Fruit fly (Drosophila melanogaster) whole organism, embryonic: ENCODE data around the gene PIG-Q.

Experiments
- Abd-B ChIP-seq: fragments of 200-800 bp; sonication (Bioruptor generic); optimal IDR thresholded peaks from 2 replicates; lab custom pipeline; 2018; ENCODE audit warnings: missing biosample characterization, mild to moderate bottlenecking, missing genetic modification characterization, moderate library complexity
- CG11093 ChIP-seq: fragments of 200-800 bp; sonication (Bioruptor generic); IDR thresholded peaks from 3 replicates; pipeline ENCODE4 v1.3.6; 2022; ENCODE audit warnings: missing biosample characterization, missing genetic modification characterization
- CG11398 ChIP-seq: fragments of 200-800 bp; sonication (Bioruptor generic); optimal IDR thresholded peaks from 2 replicates; lab custom pipeline; 2016; ENCODE audit warnings: missing biosample characterization, missing genetic modification characterization
- CG11560 ChIP-seq: fragments of 200-800 bp; sonication (Bioruptor generic); IDR thresholded peaks from 3 replicates; pipeline ENCODE4 v1.3.6; 2022; ENCODE audit warnings: missing biosample characterization, missing genetic modification characterization
- CG12942 ChIP-seq: fragments of 200-800 bp; sonication (Bioruptor generic); optimal IDR thresholded peaks from 3 replicates; lab custom pipeline; 2016; ENCODE audit warnings: missing biosample characterization, missing genetic modification characterization
- CG14667 ChIP-seq: fragments of 200-800 bp; sonication (Bioruptor generic); IDR thresholded peaks from 2 replicates; pipeline ENCODE4 v1.3.6; 2022; ENCODE audit warnings: missing biosample characterization, missing genetic modification characterization
- CG15601 ChIP-seq: fragments of 200-800 bp; sonication (Bioruptor generic); optimal IDR thresholded peaks from 3 replicates; lab custom pipeline; 2019; ENCODE audit warnings: missing biosample characterization, mild to moderate bottlenecking, missing genetic modification characterization, moderate library complexity
- CG17802 ChIP-seq: fragments of 200-800 bp; sonication (Bioruptor generic); optimal IDR thresholded peaks from 2 replicates; lab custom pipeline; 2018; ENCODE audit warnings: missing biosample characterization, mild to moderate bottlenecking, missing genetic modification characterization, moderate library complexity
- CG18599 ChIP-seq: fragments of 200-800 bp; sonication (Bioruptor generic); optimal IDR thresholded peaks from 3 replicates; lab custom pipeline; 2017; ENCODE audit warnings: missing biosample characterization, missing genetic modification characterization, mild to moderate bottlenecking, moderate library complexity, missing genetic modification reagents
- CG18764 ChIP-seq: fragments of 200-800 bp; sonication (Bioruptor generic); optimal IDR thresholded peaks from 3 replicates; lab custom pipeline; 2016; ENCODE audit warnings: missing biosample characterization, missing genetic modification characterization
- CG4707 ChIP-seq: fragments of 200-800 bp; sonication (Bioruptor generic); optimal IDR thresholded peaks from 2 replicates; lab custom pipeline; 2018; ENCODE audit warnings: missing biosample characterization, mild to moderate bottlenecking, missing genetic modification characterization, moderate library complexity
- CG5245 ChIP-seq: fragments of 200-800 bp; sonication (Bioruptor generic); optimal IDR thresholded peaks from 3 replicates; lab custom pipeline; 2016; ENCODE audit warnings: missing biosample characterization, missing genetic modification characterization
- CG6272 ChIP-seq: fragments of 200-800 bp; sonication (Bioruptor generic); IDR thresholded peaks from 2 replicates; pipeline ENCODE4 v1.3.6; 2022; ENCODE audit warnings: missing biosample characterization, missing genetic modification characterization
- CG7963 ChIP-seq: fragments of 200-800 bp; sonication (Bioruptor generic); IDR thresholded peaks from 3 replicates; pipeline ENCODE4 v1.3.6; 2022; ENCODE audit warnings: missing biosample characterization, missing genetic modification characterization; ENCODE audit not compliant: partially characterized antibody
- CG8089 ChIP-seq: fragments of 200-800 bp; sonication (Bioruptor generic); optimal IDR thresholded peaks from 3 replicates; lab custom pipeline; 2016; ENCODE audit warnings: missing biosample characterization, missing genetic modification characterization
- CG9817 ChIP-seq: fragments of 200-800 bp; sonication (Bioruptor generic); optimal IDR thresholded peaks from 2 replicates; lab custom pipeline; 2018; ENCODE audit warnings: missing biosample characterization, mild to moderate bottlenecking, missing genetic modification characterization, moderate library complexity
- CG9876 ChIP-seq: fragments of 200-800 bp; sonication (Bioruptor generic); optimal IDR thresholded peaks from 2 replicates; lab custom pipeline; 2016; ENCODE audit warnings: missing biosample characterization, missing genetic modification characterization
- CTCF ChIP-seq: fragments of 200-800 bp; sonication (Bioruptor generic); optimal IDR thresholded peaks from 2 replicates; lab custom pipeline; 2017; ENCODE audit warnings: missing biosample characterization, mild to moderate bottlenecking, missing genetic modification characterization, moderate library complexity
- D19B ChIP-seq: fragments of 200-800 bp; sonication (Bioruptor generic); optimal IDR thresholded peaks from 2 replicates; lab custom pipeline; 2017; ENCODE audit warnings: missing biosample characterization, mild to moderate bottlenecking, missing genetic modification characterization
- Doc2 ChIP-seq: fragments of 200-800 bp; sonication (Bioruptor generic); IDR thresholded peaks from 2 replicates; pipeline ENCODE4 v1.3.6; 2022; ENCODE audit warnings: missing biosample characterization, missing genetic modification characterization
- Dref ChIP-seq: fragments of 200-800 bp; sonication (Bioruptor generic); IDR thresholded peaks from 2 replicates; pipeline ENCODE4 v1.3.6; 2022; ENCODE audit warnings: missing biosample characterization, missing genetic modification characterization
- Eip74EF ChIP-seq, 2 experiments: fragments of 200-800 bp in 1 of 2; fragments of >200 bp in 1 of 2; sonication (Bioruptor generic) in 1 of 2; optimal IDR thresholded peaks; 2 replicates each; lab custom pipeline; 2017 to 2019; ENCODE audit warnings: missing biosample characterization in 2 of 2, missing genetic modification characterization in 2 of 2, mild to moderate bottlenecking in 1 of 2, moderate library complexity in 1 of 2
- H15 ChIP-seq: fragments of 200-800 bp; sonication (Bioruptor generic); IDR thresholded peaks from 3 replicates; pipeline ENCODE4 v1.3.6; 2022; ENCODE audit warnings: missing biosample characterization, missing genetic modification characterization
- MESR4 ChIP-seq: fragments of 200-800 bp; sonication (Bioruptor generic); optimal IDR thresholded peaks from 2 replicates; lab custom pipeline; 2018; ENCODE audit warnings: missing biosample characterization, mild to moderate bottlenecking, missing genetic modification characterization, moderate library complexity
- MTF-1 ChIP-seq: fragments of 200-800 bp; sonication (Bioruptor generic); optimal IDR thresholded peaks from 2 replicates; lab custom pipeline; 2018; ENCODE audit warnings: missing biosample characterization, mild to moderate bottlenecking, missing genetic modification characterization, borderline replicate concordance
- Mad ChIP-seq: fragments of 200-800 bp; sonication (Bioruptor generic); optimal IDR thresholded peaks from 2 replicates; lab custom pipeline; 2016; ENCODE audit warnings: missing biosample characterization, missing genetic modification characterization
- Pdp1 ChIP-seq, 2 experiments: fragments of 200-800 bp; sonication (Bioruptor generic); optimal IDR thresholded peaks; 3 replicates each; lab custom pipeline; 2016; ENCODE audit warnings: missing biosample characterization in 2 of 2, missing genetic modification characterization in 2 of 2, mild to moderate bottlenecking in 1 of 2, moderate library complexity in 1 of 2
- Ravus ChIP-seq: fragments of 200-800 bp; sonication (Bioruptor generic); IDR thresholded peaks from 2 replicates; pipeline ENCODE4 v1.3.6; 2022; ENCODE audit warnings: missing biosample characterization, missing genetic modification characterization
- Spps ChIP-seq: fragments of 200-800 bp; sonication (Bioruptor generic); optimal IDR thresholded peaks from 2 replicates; lab custom pipeline; 2018; ENCODE audit warnings: missing biosample characterization, mild to moderate bottlenecking, missing genetic modification characterization
- Tbp ChIP-seq: fragments of >200 bp; optimal IDR thresholded peaks from 2 replicates; lab custom pipeline; 2018; ENCODE audit warnings: missing biosample characterization, missing genetic modification characterization
- YL-1 ChIP-seq: fragments of 200-800 bp; sonication (Bioruptor generic); optimal IDR thresholded peaks from 3 replicates; lab custom pipeline; 2017; ENCODE audit warnings: missing biosample characterization, mild to moderate bottlenecking, missing genetic modification characterization
- cad ChIP-seq: fragments of >200 bp; optimal IDR thresholded peaks from 2 replicates; lab custom pipeline; 2017; ENCODE audit warnings: missing biosample characterization, missing genetic modification characterization
- cato ChIP-seq: fragments of 200-800 bp; sonication (Bioruptor generic); optimal IDR thresholded peaks from 2 replicates; lab custom pipeline; 2016; ENCODE audit warnings: missing biosample characterization, missing genetic modification characterization, borderline replicate concordance
- chif ChIP-seq, 2 experiments: fragments of 200-800 bp; sonication (Bioruptor generic); optimal IDR thresholded peaks; 3 replicates each; lab custom pipeline; 2016; ENCODE audit warnings: missing biosample characterization in 2 of 2, missing genetic modification characterization in 2 of 2
- chm ChIP-seq: fragments of 200-800 bp; sonication (Bioruptor generic); IDR thresholded peaks from 2 replicates; pipeline ENCODE4 v1.3.6; 2022; ENCODE audit warnings: missing biosample characterization, missing genetic modification characterization
- chn ChIP-seq: fragments of 200-800 bp; sonication (Bioruptor generic); optimal IDR thresholded peaks from 2 replicates; lab custom pipeline; 2016; ENCODE audit warnings: missing biosample characterization, missing genetic modification characterization
- cwo ChIP-seq: fragments of 200-800 bp; sonication (Bioruptor generic); optimal IDR thresholded peaks from 3 replicates; lab custom pipeline; 2017; ENCODE audit warnings: missing biosample characterization, missing genetic modification characterization, mild to moderate bottlenecking, moderate library complexity, missing genetic modification reagents
- emc ChIP-seq: fragments of 200-800 bp; sonication (Bioruptor generic); optimal IDR thresholded peaks from 2 replicates; lab custom pipeline; 2016; ENCODE audit warnings: missing biosample characterization, missing genetic modification characterization
- gcm2 ChIP-seq: fragments of 200-800 bp; sonication (Bioruptor generic); optimal IDR thresholded peaks from 2 replicates; lab custom pipeline; 2016; ENCODE audit warnings: missing biosample characterization, missing genetic modification characterization
- gem ChIP-seq: fragments of 200-800 bp; sonication (Bioruptor generic); optimal IDR thresholded peaks from 2 replicates; lab custom pipeline; 2019; ENCODE audit warnings: missing biosample characterization, mild to moderate bottlenecking, missing genetic modification characterization, moderate library complexity
- h ChIP-seq: fragments of >200 bp; optimal IDR thresholded peaks from 2 replicates; lab custom pipeline; 2017
- ham ChIP-seq: fragments of 200-800 bp; sonication (Bioruptor generic); IDR thresholded peaks from 2 replicates; pipeline ENCODE4 v1.3.6; 2022; ENCODE audit warnings: missing biosample characterization, missing genetic modification characterization
- jing ChIP-seq: fragments of 200-800 bp; sonication (Bioruptor generic); optimal IDR thresholded peaks from 2 replicates; lab custom pipeline; 2018; ENCODE audit warnings: missing biosample characterization, mild to moderate bottlenecking, missing genetic modification characterization
- knrl ChIP-seq: fragments of 200-800 bp; sonication (Bioruptor generic); IDR thresholded peaks from 3 replicates; pipeline ENCODE4 v1.3.6; 2022; ENCODE audit warnings: missing biosample characterization, missing genetic modification characterization; ENCODE audit not compliant: partially characterized antibody
- lab ChIP-seq: fragments of 200-800 bp; sonication (Bioruptor generic); optimal IDR thresholded peaks from 3 replicates; lab custom pipeline; 2017; ENCODE audit warnings: missing biosample characterization, missing genetic modification characterization, mild to moderate bottlenecking, moderate library complexity, missing genetic modification reagents
- lmd ChIP-seq: fragments of 200-800 bp; sonication (Bioruptor generic); IDR thresholded peaks from 2 replicates; pipeline ENCODE4 v1.3.6; 2022; ENCODE audit warnings: missing biosample characterization, missing genetic modification characterization
- nau ChIP-seq: fragments of 200-800 bp; sonication (Bioruptor generic); optimal IDR thresholded peaks from 3 replicates; lab custom pipeline; 2017; ENCODE audit warnings: missing biosample characterization, mild to moderate bottlenecking, missing genetic modification characterization, missing genetic modification reagents
- ro ChIP-seq: fragments of 200-800 bp; sonication (Bioruptor generic); IDR thresholded peaks from 2 replicates; pipeline ENCODE4 v1.3.6; 2022; ENCODE audit warnings: missing biosample characterization, missing genetic modification characterization
- vfl ChIP-seq: fragments of 200-800 bp; sonication (Bioruptor generic); optimal IDR thresholded peaks from 2 replicates; lab custom pipeline; 2016; ENCODE audit warnings: missing biosample characterization, missing genetic modification characterization
- zen2 ChIP-seq: fragments of 200-800 bp; sonication (Bioruptor generic); IDR thresholded peaks from 3 replicates; pipeline ENCODE4 v1.3.6; 2022; ENCODE audit warnings: missing biosample characterization, missing genetic modification characterization; ENCODE audit not compliant: partially characterized antibody

PIG-Q gene

DNA sequence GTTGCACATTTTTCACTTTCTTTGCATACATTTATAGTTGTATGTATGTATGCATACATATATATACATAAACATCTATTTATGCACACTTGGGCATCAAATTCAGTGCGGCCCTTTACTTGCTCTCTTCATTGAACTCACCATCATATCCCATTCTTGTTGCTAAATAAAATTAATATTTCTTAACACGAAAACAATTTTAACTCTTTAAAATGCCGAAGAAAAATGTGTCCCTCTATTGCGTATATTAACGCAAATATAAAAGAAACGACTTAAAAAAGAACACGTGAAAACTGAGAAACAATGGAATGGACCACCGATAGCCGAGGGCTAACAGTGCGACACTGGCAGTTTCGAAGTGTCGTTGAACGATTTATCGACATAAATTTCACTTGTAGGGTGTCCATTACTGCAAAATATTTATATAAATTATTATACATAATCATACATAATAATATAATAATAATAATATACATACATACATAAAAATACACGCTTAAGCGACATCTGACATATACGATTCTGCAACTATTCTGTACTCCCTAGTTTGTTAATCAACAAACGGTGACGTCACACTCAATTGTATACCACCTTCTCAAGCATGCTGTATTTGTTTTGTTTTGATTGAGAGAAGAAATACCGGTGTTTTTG is at the start of gene PIG-Q, which contains the start of gene U2af50 (continued):
- TF ChIP-seq Spps (tag; lab: Kevin White, UChicago) = peak; percentile 87
- peak; percentile 90 for TF ChIP-seq CG15601 (tag; lab: Kevin White, UChicago)
- no peak; the same call in 1 of the 2 replicates for TF ChIP-seq lmd
- peak; percentile 91 for TF ChIP-seq CG18764 (GFP tag; lab: Kevin White, UChicago)
- TF ChIP-seq CG9876 (GFP tag; lab: Kevin White, UChicago) = peak; percentile 48
- peak; percentile 92 for TF ChIP-seq CG18599
- TF ChIP-seq CG11560 (tag; lab: Robert Waterston, UW) = peak; percentile 73
- TF ChIP-seq Doc2 (GFP tag; lab: Robert Waterston, UW) = no peak
- peak; percentile 74 for TF ChIP-seq Dref
- TF ChIP-seq CG11093 = no peak; the same call in 2 of the 3 replicates
- TF ChIP-seq MESR4 (GFP tag; lab: Kevin White, UChicago) = peak; percentile 49
- no peak for TF ChIP-seq h (lab: Kevin White, UChicago)
- peak; percentile 76 for TF ChIP-seq Mad
- TF ChIP-seq Pdp1 (GFP tag; optimal IDR thresholded peaks at IDR 0.05; lab: Kevin White, UChicago) = peak; percentile 52 to 53
- TF ChIP-seq D19B = peak; percentile 80
- no peak; the same call in none of the 3 replicates for TF ChIP-seq knrl
- peak; percentile 82 for TF ChIP-seq ro (GFP tag; lab: Robert Waterston, UW)
- TF ChIP-seq gcm2 (GFP tag; lab: Kevin White, UChicago) = peak; percentile 40
- no peak for TF ChIP-seq Tbp
- no peak for TF ChIP-seq zen2 (GFP tag; lab: Robert Waterston, UW)
- TF ChIP-seq chn (GFP tag; lab: Kevin White, UChicago) = peak; percentile 56
- no peak for TF ChIP-seq lab (GFP tag; lab: Kevin White, UChicago)
- TF ChIP-seq Abd-B (GFP tag; lab: Kevin White, UChicago) = peak; percentile 96
- peak; percentile 47 for TF ChIP-seq CG8089 (GFP tag; lab: Kevin White, UChicago)
- TF ChIP-seq CG12942 = peak; percentile 92
- TF ChIP-seq nau (GFP tag; lab: Kevin White, UChicago) = no peak
- no peak for TF ChIP-seq chm (GFP tag; lab: Robert Waterston, UW)
- peak; percentile 30 for TF ChIP-seq CG11398 (GFP tag; lab: Kevin White, UChicago)
- TF ChIP-seq chif (GFP tag; optimal IDR thresholded peaks at IDR 0.05; lab: Kevin White, UChicago) = peak; percentile 12 to 68
- TF ChIP-seq CG6272 (GFP tag; lab: Robert Waterston, UW) = no peak
- TF ChIP-seq CG4707 (GFP tag; lab: Kevin White, UChicago) = peak; percentile 71
- no peak for TF ChIP-seq jing (GFP tag; lab: Kevin White, UChicago)
- TF ChIP-seq vfl (GFP tag; lab: Kevin White, UChicago) = peak; percentile 16
- no peak for TF ChIP-seq ham
- TF ChIP-seq H15 = peak; percentile 89
- no peak for TF ChIP-seq Eip74EF (GFP tag; optimal IDR thresholded peaks at IDR 0.05; lab: Kevin White, UChicago)
- peak; percentile 76 for TF ChIP-seq CG17802 (tag; lab: Kevin White, UChicago)
- no peak for TF ChIP-seq CG7963 (GFP tag; lab: Robert Waterston, UW)
- TF ChIP-seq MTF-1 (GFP tag; lab: Kevin White, UChicago) = no peak
- peak; percentile 70 for TF ChIP-seq Ravus (GFP tag; lab: Robert Waterston, UW)
- peak; percentile 84 for TF ChIP-seq cwo (GFP tag; lab: Kevin White, UChicago)
- peak; percentile 97 for TF ChIP-seq gem (tag; lab: Kevin White, UChicago)
- peak; percentile 51 for TF ChIP-seq YL-1 (GFP tag; lab: Kevin White, UChicago)
- TF ChIP-seq CG9817 (tag; lab: Kevin White, UChicago) = no peak
- TF ChIP-seq cato (GFP tag; lab: Kevin White, UChicago) = peak; percentile 76
- TF ChIP-seq emc (GFP tag; lab: Kevin White, UChicago) = no peak
- TF ChIP-seq CTCF (GFP tag; lab: Kevin White, UChicago) = peak; percentile 41
- TF ChIP-seq cad (GFP tag; lab: Kevin White, UChicago) = no peak
- TF ChIP-seq CG5245 (GFP tag; lab: Kevin White, UChicago) = peak; percentile 83
- peak; percentile 92 for TF ChIP-seq CG14667 (GFP tag; lab: Robert Waterston, UW)
